Worm (Caenorhabditis elegans) whole organism, L4 larva: ENCODE measurements around the gene sssh-1.
A peak's percentile ranks its signal among the peaks of the same experiment; 100 is the strongest.

Experiments
- F26F4.8 ChIP-seq: fragments of 200-800 bp; sonication (Bioruptor generic); conservative IDR thresholded peaks from 2 replicates; pipeline ENCODE4 v1.3.6; 2022; ENCODE audit warnings: missing genetic modification characterization, missing compliant biosample characterization
- Y48G9A.11 ChIP-seq: fragments of 200-800 bp; sonication (Bioruptor generic); IDR thresholded peaks from 2 replicates; pipeline ENCODE4 v1.3.6; 2022; ENCODE audit warnings: missing genetic modification reagents, missing genetic modification characterization, missing compliant biosample characterization
- aha-1 ChIP-seq: fragments of 150-350 bp; peaks from one replicate; lab custom pipeline; 2014; ENCODE audit warnings: missing biosample characterization, missing genetic modification characterization
- ceh-28 ChIP-seq: fragments of 150-350 bp; optimal IDR thresholded peaks from 2 replicates; lab custom pipeline; 2014; ENCODE audit warnings: missing biosample characterization, missing genetic modification reagents, missing genetic modification characterization
- ceh-32 ChIP-seq: sonication (generic microtip); optimal IDR thresholded peaks from 2 replicates; lab custom pipeline; 2016; ENCODE audit warnings: mild to moderate bottlenecking, missing genetic modification characterization, missing compliant biosample characterization; ENCODE audit not compliant: poor library complexity
- ces-1 ChIP-seq: fragments of 150-350 bp; sonication (generic microtip); optimal IDR thresholded peaks from 4 replicates; lab custom pipeline; 2014; ENCODE audit warnings: missing biosample characterization, missing genetic modification reagents, missing genetic modification characterization
- daf-16 ChIP-seq, 3 experiments: sonication (generic microtip); optimal IDR thresholded peaks; 2 replicates each; lab custom pipeline; 2016 to 2017; ENCODE audit warnings: missing genetic modification characterization in 3 of 3, missing genetic modification reagents in 3 of 3, mild to moderate bottlenecking in 2 of 3, missing compliant biosample characterization in 2 of 3, missing biosample characterization in 1 of 3, moderate library complexity in 1 of 3
- dmd-8 ChIP-seq: fragments of 200-800 bp; sonication (Bioruptor generic); IDR thresholded peaks from 2 replicates; pipeline ENCODE4 v1.3.6; 2022; ENCODE audit warnings: missing genetic modification characterization, missing compliant biosample characterization
- dve-1 ChIP-seq: sonication (generic microtip); optimal IDR thresholded peaks from 2 replicates; lab custom pipeline; 2017; ENCODE audit warnings: antibody characterized with exemption, mild to moderate bottlenecking, missing genetic modification characterization, missing compliant biosample characterization; ENCODE audit not compliant: insufficient read depth
- egl-27 ChIP-seq: sonication (generic microtip); optimal IDR thresholded peaks from 3 replicates; lab custom pipeline; 2017; ENCODE audit warnings: missing biosample characterization, missing genetic modification reagents, missing genetic modification characterization
- egl-43 ChIP-seq: fragments of 200-800 bp; sonication (Bioruptor generic); IDR thresholded peaks from 2 replicates; pipeline ENCODE4 v1.3.6; 2022; ENCODE audit warnings: missing genetic modification reagents, missing genetic modification characterization, missing compliant biosample characterization
- fkh-10 ChIP-seq: fragments of 150-350 bp; optimal IDR thresholded peaks from 2 replicates; lab custom pipeline; 2014; ENCODE audit warnings: missing biosample characterization, missing genetic modification reagents, missing genetic modification characterization
- hlh-30 ChIP-seq: sonication (generic microtip); optimal IDR thresholded peaks from 2 replicates; lab custom pipeline; 2017; ENCODE audit warnings: antibody characterized with exemption, mild to moderate bottlenecking, missing genetic modification characterization, missing compliant biosample characterization; ENCODE audit not compliant: insufficient read depth
- lir-3 ChIP-seq: sonication (generic microtip); optimal IDR thresholded peaks from 2 replicates; lab custom pipeline; 2016; ENCODE audit warnings: mild to moderate bottlenecking, missing genetic modification characterization, missing compliant biosample characterization
- lsy-2 ChIP-seq, 2 experiments: fragments of 150-350 bp in 1 of 2; sonication (generic microtip) in 1 of 2; optimal IDR thresholded peaks; 2 replicates each; lab custom pipeline; 2014 to 2017; ENCODE audit warnings: missing biosample characterization in 2 of 2, missing genetic modification characterization in 2 of 2
- mxl-3 ChIP-seq: fragments of 200-800 bp; sonication (Bioruptor generic); optimal IDR thresholded peaks from 2 replicates; lab custom pipeline; 2018; ENCODE audit warnings: mild to moderate bottlenecking, missing genetic modification characterization, missing compliant biosample characterization
- nhr-28 ChIP-seq: fragments of 150-350 bp; optimal IDR thresholded peaks from 2 replicates; lab custom pipeline; 2014; ENCODE audit warnings: missing biosample characterization, missing genetic modification characterization
- nhr-6 ChIP-seq: fragments of 150-350 bp; optimal IDR thresholded peaks from 2 replicates; lab custom pipeline; 2014; ENCODE audit warnings: missing biosample characterization, missing genetic modification characterization
- nhr-76 ChIP-seq: fragments of 150-350 bp; optimal IDR thresholded peaks from 2 replicates; lab custom pipeline; 2014; ENCODE audit warnings: missing biosample characterization, missing genetic modification characterization
- nhr-77 ChIP-seq: fragments of 150-350 bp; optimal IDR thresholded peaks from 2 replicates; lab custom pipeline; 2014; ENCODE audit warnings: missing biosample characterization, missing genetic modification characterization
- php-3 ChIP-seq: fragments of 200-800 bp; sonication (Bioruptor generic); IDR thresholded peaks from 2 replicates; pipeline ENCODE4 v1.3.6; 2022; ENCODE audit warnings: missing genetic modification reagents, missing genetic modification characterization, missing compliant biosample characterization
- snpc-1.2 ChIP-seq: fragments of 200-800 bp; sonication (Bioruptor generic); IDR thresholded peaks from 2 replicates; pipeline ENCODE4 v1.3.6; 2022; ENCODE audit warnings: missing genetic modification reagents, missing genetic modification characterization, missing compliant biosample characterization
- spr-3 ChIP-seq: fragments of 200-800 bp; sonication (Bioruptor generic); optimal IDR thresholded peaks from 2 replicates; lab custom pipeline; 2018; ENCODE audit warnings: mild to moderate bottlenecking, missing genetic modification characterization, missing compliant biosample characterization
- tra-1 ChIP-seq: fragments of 200-800 bp; sonication (Bioruptor generic); IDR thresholded peaks from 2 replicates; pipeline ENCODE4 v1.3.6; 2022; ENCODE audit warnings: missing genetic modification reagents, missing genetic modification characterization, missing compliant biosample characterization
- unc-39 ChIP-seq: sonication (generic microtip); optimal IDR thresholded peaks from 2 replicates; lab custom pipeline; 2017; ENCODE audit warnings: missing biosample characterization, missing genetic modification characterization
- unc-62 ChIP-seq, 3 experiments: fragments of 150-350 bp in 1 of 3; sonication (generic microtip); optimal IDR thresholded peaks in 2 of 3; peaks in 1 of 3; 1 replicate in 1 of 3; 2 replicates in 2 of 3; lab custom pipeline; 2014 to 2017; ENCODE audit warnings: missing biosample characterization in 3 of 3, missing genetic modification characterization in 3 of 3, missing genetic modification reagents in 3 of 3, missing genotype in 1 of 3

The sssh-1 gene

DNA sequence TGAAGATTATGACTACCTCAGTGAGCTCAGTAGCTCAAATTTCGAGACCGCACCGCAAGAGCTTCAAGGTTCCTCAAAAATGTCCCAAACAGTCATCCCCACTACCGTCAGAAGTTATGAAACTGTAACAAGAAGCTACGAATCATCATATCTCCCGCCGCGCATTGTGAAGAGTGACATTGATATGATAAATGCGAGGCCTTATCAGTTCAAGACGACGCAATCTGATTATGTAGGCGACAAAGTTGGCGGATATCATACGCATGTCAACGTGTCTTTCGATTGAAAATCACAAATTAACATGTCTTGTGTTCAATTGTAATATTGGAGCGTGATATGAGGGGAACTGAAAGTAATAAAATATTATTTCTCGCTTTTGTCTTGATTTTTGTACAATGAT is 24.7 kb downstream of the sssh-1 start:
- TF ChIP-seq Y48G9A.11 (GFP tag; lab: Robert Waterston, UW) (no peak), mxl-3 (GFP tag; lab: Kevin White, UChicago) (peak; percentile 40)

DNA sequence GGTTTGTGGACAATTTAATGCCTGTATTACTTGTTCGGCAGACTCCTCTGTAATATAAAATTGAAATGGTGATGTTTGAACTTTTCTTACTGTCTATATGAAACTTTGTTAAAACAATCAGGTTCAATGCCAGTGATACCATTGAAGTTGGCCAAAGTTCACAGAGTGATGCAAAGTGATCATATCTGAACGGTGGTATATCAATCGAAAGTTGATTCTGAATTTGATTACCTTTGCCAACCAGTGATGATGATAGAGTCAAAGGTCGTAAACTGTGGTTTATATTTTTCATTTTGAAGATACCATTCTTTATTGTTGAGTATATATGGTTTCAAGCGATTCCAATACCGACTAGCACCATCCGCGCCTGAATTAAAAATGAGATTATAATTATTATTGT is 27.7 kb downstream of the sssh-1 start:
- TF ChIP-seq php-3 (no peak), unc-62 (GFP tag; optimal IDR thresholded peaks at IDR 0.05 in 1 of 2; lab: Kevin White, UChicago) (peak in 1 of 2 experiments; percentile 56), unc-62 (tag; optimal IDR thresholded peaks at IDR 0.05; lab: Kevin White, UChicago) (no peak)

DNA sequence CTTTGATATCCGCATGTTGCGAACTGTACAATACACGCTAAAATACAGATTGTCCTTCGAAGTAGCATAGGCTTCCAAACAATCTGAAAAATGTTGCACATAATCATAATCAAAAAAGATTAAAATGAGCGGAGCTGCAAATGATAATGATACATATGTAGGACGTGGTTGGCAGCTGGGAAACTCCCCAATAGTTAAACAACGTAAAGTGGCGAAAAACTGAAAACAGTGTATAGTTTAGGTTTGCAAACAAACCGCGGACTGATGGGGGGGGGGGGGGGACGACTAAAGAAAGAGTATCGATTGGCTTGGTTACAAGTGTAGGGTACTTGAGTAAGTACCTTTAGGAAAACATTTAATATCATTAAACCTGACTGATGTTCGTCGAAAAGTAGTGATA is 29.4 kb downstream of the sssh-1 start, which contains the start of gene hex-5:
hex-5 (minus strand) TSS at position 101 of the 400 bp plus-strand sequence.
- TF ChIP-seq ces-1 (no peak), daf-16 (GFP tag; optimal IDR thresholded peaks at IDR 0.05; lab: Kevin White, UChicago) (no peak), daf-16 (tag; optimal IDR thresholded peaks at IDR 0.05; lab: Kevin White, UChicago) (no peak), tra-1 (no peak), lir-3 (tag; lab: Kevin White, UChicago) (no peak), hlh-30 (no peak), nhr-6 (tag; lab: Kevin White, UChicago) (no peak), nhr-77 (tag; lab: Kevin White, UChicago) (no peak), dmd-8 (GFP tag; lab: Robert Waterston, UW) (no peak), egl-43 (GFP tag; lab: Robert Waterston, UW) (no peak), F26F4.8 (GFP tag; lab: Robert Waterston, UW) (no peak), unc-62 (GFP tag; optimal IDR thresholded peaks at IDR 0.05 in 1 of 2; lab: Kevin White, UChicago) (peak in 1 of 2 experiments; percentile 40), unc-62 (tag; optimal IDR thresholded peaks at IDR 0.05; lab: Kevin White, UChicago) (no peak), nhr-76 (tag; lab: Kevin White, UChicago) (no peak), fkh-10 (GFP tag; lab: Kevin White, UChicago) (no peak), aha-1 (tag; lab: Kevin White, UChicago) (peak; percentile 23), spr-3 (GFP tag; lab: Kevin White, UChicago) (no peak)
- TF ChIP-seq, all 104 proteins: peak for 2

DNA sequence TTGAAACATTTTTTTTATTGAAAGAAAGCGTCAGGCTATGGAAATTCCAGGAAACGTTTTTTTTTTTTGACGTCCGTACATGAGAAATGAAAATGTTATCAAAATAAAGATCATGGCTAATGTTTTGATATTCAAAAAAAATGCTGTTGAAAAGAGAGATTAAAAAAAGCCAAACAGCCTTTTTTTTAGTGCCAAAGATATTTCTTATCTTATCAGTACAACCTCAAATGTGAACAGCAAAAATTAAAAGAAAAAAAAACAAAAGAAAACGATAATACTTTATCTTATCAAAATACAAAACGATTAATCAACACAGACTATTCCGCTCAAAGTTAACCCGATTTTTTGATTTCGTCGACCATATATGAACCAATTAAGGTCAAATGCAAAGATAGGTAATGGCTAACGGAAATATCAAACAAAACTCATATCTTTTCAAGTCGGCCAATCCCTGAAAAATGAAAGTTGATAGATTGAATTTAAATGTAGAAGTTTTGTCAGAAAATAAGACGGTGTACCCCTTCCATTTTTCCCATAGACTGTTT is 31.6 kb downstream of the sssh-1 start:
- peak in 1 of 2 experiments; percentile 54 for TF ChIP-seq unc-62 (GFP tag; optimal IDR thresholded peaks at IDR 0.05 in 1 of 2; lab: Kevin White, UChicago)
- no peak for TF ChIP-seq unc-62 (tag; optimal IDR thresholded peaks at IDR 0.05; lab: Kevin White, UChicago)
- TF ChIP-seq ceh-28 (tag; lab: Kevin White, UChicago): no peak
- peak; percentile 26 for TF ChIP-seq nhr-28 (tag; lab: Kevin White, UChicago)

DNA sequence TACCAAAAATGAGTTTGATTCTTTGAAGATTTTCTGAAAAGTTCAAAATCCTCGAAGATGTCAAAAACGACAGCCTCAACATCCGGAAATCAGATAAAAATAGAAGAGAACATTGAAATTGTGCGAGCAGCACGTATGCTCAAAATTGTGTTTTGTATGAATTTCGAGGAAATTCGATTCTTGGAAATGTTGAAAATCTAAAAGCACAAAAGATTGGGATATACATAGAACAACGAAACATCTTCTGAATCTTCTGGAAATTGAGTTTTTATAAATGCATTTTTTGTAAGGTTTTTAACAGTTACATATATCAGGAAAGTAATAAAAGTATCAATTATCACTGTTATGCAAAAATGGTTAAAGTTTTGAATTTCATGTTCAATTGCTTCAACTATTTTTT is 34.9 kb downstream of the sssh-1 start:
- TF ChIP-seq fkh-10 (GFP tag; lab: Kevin White, UChicago) (peak; percentile 33), snpc-1.2 (GFP tag; lab: Robert Waterston, UW) (no peak), unc-62 (GFP tag; optimal IDR thresholded peaks at IDR 0.05 in 1 of 2; lab: Kevin White, UChicago) (peak in 1 of 2 experiments; percentile 67), unc-62 (tag; optimal IDR thresholded peaks at IDR 0.05; lab: Kevin White, UChicago) (no peak)
- TF ChIP-seq, all 104 proteins: peak for 2

DNA sequence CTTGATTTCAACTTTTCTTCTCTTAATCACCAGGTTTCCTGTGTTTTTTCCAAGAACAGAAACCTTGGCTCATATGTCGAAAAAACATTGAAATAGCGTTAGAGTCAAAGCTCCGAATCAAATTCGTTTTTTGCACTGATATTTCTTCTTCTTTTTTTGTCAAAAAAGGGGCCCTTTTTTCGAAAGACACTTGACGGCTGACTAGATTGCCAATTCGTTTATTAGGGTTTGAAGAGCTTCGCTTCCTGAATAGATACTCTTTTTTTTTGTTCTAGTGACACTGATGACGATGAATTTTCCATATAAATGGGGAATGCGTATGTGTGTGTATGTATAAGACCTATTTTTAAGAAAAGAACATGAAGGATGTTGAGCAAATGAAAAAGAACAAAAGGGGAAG is 41.0 kb downstream of the sssh-1 start:
- no peak for TF ChIP-seq ceh-32 (tag; lab: Kevin White, UChicago)
- TF ChIP-seq fkh-10 (GFP tag; lab: Kevin White, UChicago): peak; percentile 46
- TF ChIP-seq unc-39: no peak
- no peak for TF ChIP-seq dve-1 (tag; lab: Kevin White, UChicago)
- TF ChIP-seq egl-27 (tag; lab: Kevin White, UChicago): no peak
- TF ChIP-seq lsy-2 (tag; optimal IDR thresholded peaks at IDR 0.05; lab: Kevin White, UChicago): no peak

DNA sequence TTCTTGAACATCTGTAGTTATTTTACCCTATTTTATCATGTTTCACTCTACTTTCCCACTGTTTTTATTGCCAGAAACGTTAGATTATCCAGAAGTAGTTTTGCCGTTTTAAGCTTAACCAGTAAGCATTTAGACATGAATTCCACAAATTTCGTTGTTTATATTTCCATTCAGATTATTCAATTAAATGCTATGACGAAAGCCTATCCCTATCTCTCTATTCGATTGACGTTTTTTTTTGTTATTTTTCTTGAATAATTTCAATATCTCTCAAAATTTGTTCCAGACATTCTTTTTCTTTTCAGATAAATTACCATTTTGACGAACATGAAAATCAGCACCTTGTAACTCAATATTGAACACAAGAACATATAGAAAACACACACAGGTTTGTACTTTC is 42.8 kb downstream of the sssh-1 start, which contains the start of gene npr-40:
npr-40 (plus strand) TSS at position 301 of the 400 bp plus-strand sequence.
- TF ChIP-seq unc-62 (GFP tag; optimal IDR thresholded peaks at IDR 0.05 in 1 of 2; lab: Kevin White, UChicago) (no peak), unc-62 (tag; optimal IDR thresholded peaks at IDR 0.05; lab: Kevin White, UChicago) (no peak), aha-1 (tag; lab: Kevin White, UChicago) (peak; percentile 4)
